Fruit fly (Drosophila melanogaster): ENCODE measurements around the gene Eig71Ec.

The Eig71Ec gene

DNA sequence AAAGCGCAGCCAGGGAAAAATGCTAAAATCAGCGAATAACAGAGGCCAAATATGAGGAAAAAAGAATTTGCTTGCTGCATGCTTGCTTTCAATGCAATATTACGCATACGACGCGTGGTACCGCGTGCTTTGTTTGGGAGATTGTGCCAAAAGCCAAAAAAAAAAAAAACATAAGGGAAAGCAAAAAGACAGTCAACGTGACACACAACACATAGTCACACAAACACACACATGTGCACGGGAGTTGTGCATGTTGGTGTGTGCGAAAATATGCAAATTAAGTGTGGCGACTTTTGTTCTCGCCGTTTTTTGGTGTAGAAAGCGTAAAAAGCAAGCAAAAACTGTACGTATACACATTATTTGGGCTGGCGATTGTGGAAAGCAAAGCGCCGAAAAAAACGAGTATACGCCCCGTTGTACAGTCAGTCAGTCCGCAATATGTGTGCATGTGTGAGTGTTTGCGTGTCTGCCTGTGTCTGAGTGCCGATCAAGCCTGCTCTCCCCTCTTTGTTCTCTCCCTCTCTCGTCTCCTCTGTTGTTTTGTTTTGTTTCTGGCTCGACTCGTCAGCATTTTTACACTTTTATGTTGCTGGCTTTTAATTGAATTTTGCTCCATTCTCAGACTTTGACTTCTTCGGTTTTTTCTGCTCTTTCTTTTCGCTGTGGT lies 27.0 kb downstream of the Eig71Ec start:
- TF ChIP-seq CG7101 (tag; optimal IDR thresholded peaks at IDR 0.05), result no peak
- TF ChIP-seq Clk (GFP tag; optimal IDR thresholded peaks at IDR 0.05), result no peak
- TF ChIP-seq tj (GFP tag; optimal IDR thresholded peaks at IDR 0.05), result peak; percentile 68
- no peak for TF ChIP-seq CG33017 (tag; optimal IDR thresholded peaks at IDR 0.05)
- TF ChIP-seq kay (GFP tag; ENCODE audit: borderline replicate concordance), result no peak
- TF ChIP-seq Crg-1 (GFP tag; optimal IDR thresholded peaks at IDR 0.05), result no peak
- no peak for TF ChIP-seq cic (GFP tag; optimal IDR thresholded peaks at IDR 0.05)

- TF ChIP-seq CG14711 (tag; optimal IDR thresholded peaks at IDR 0.05) (no peak), CG7045 (GFP tag; optimal IDR thresholded peaks at IDR 0.05) (no peak), CG12768 (GFP tag; optimal IDR thresholded peaks at IDR 0.05) (no peak), Crg-1 (GFP tag; optimal IDR thresholded peaks at IDR 0.05) (no peak), ovo (GFP tag; optimal IDR thresholded peaks at IDR 0.05) (no peak), bab1 (GFP tag; optimal IDR thresholded peaks at IDR 0.05) (no peak), Mnt (GFP tag; optimal IDR thresholded peaks at IDR 0.05) (no peak), CG11617 (GFP tag; optimal IDR thresholded peaks at IDR 0.05) (no peak), CG33017 (tag; optimal IDR thresholded peaks at IDR 0.05) (no peak), CG7101 (tag; optimal IDR thresholded peaks at IDR 0.05) (no peak)
These were observed 28.0 kb downstream of the Eig71Ec start for dm6 chr3L:15624097-15624496.

dm6 chr3L:15619626-15620247 lies 32.3 kb downstream of the Eig71Ec start, which contains the start of gene Phs:
TSS of gene Phs (plus strand) at chr3L:15619901.
- TF ChIP-seq tj (GFP tag; optimal IDR thresholded peaks at IDR 0.05) (peak; percentile 77), CG12768 (GFP tag; optimal IDR thresholded peaks at IDR 0.05) (peak; percentile 86), CG14711 (tag; optimal IDR thresholded peaks at IDR 0.05) (peak; percentile 69), CG33017 (tag; optimal IDR thresholded peaks at IDR 0.05) (peak; percentile 67), cic (GFP tag; optimal IDR thresholded peaks at IDR 0.05) (peak; percentile 53), CG11617 (GFP tag; optimal IDR thresholded peaks at IDR 0.05) (peak; percentile 52), bab1 (GFP tag; optimal IDR thresholded peaks at IDR 0.05) (peak; percentile 20), Crg-1 (GFP tag; optimal IDR thresholded peaks at IDR 0.05) (peak; percentile 97), pad (GFP tag; optimal IDR thresholded peaks at IDR 0.05) (peak; percentile 90), CG1620 (GFP tag; optimal IDR thresholded peaks at IDR 0.05) (peak; percentile 97), CG7045 (GFP tag; optimal IDR thresholded peaks at IDR 0.05) (peak; percentile 77), ovo (GFP tag; optimal IDR thresholded peaks at IDR 0.05) (peak; percentile 73), toe (GFP tag; optimal IDR thresholded peaks at IDR 0.05) (peak; percentile 82), cnc (optimal IDR thresholded peaks at IDR 0.05) (no peak), CG7101 (tag; optimal IDR thresholded peaks at IDR 0.05) (peak; percentile 85), Clk (GFP tag; optimal IDR thresholded peaks at IDR 0.05) (peak; percentile 82), Hr96 (GFP tag; optimal IDR thresholded peaks at IDR 0.05) (peak; percentile 84), Mnt (GFP tag; optimal IDR thresholded peaks at IDR 0.05) (peak; percentile 86), CG5204 (GFP tag; optimal IDR thresholded peaks at IDR 0.05) (peak; percentile 81), kay (GFP tag; ENCODE audit: borderline replicate concordance) (no peak)

- TF ChIP-seq CG1620 (GFP tag; optimal IDR thresholded peaks at IDR 0.05) (no peak), CG7101 (tag; optimal IDR thresholded peaks at IDR 0.05) (no peak), CG33017 (tag; optimal IDR thresholded peaks at IDR 0.05) (no peak), pad (GFP tag; optimal IDR thresholded peaks at IDR 0.05) (no peak), cic (GFP tag; optimal IDR thresholded peaks at IDR 0.05) (no peak), ovo (GFP tag; optimal IDR thresholded peaks at IDR 0.05) (no peak), Hr96 (GFP tag; optimal IDR thresholded peaks at IDR 0.05) (no peak), Crg-1 (GFP tag; optimal IDR thresholded peaks at IDR 0.05) (no peak)
These were observed 35.2 kb downstream of the Eig71Ec start for dm6 chr3L:15616900-15617299.

- no peak for TF ChIP-seq pad (GFP tag; optimal IDR thresholded peaks at IDR 0.05)
- no peak for TF ChIP-seq Crg-1 (GFP tag; optimal IDR thresholded peaks at IDR 0.05)
- no peak for TF ChIP-seq cic (GFP tag; optimal IDR thresholded peaks at IDR 0.05)
- TF ChIP-seq CG11617 (GFP tag; optimal IDR thresholded peaks at IDR 0.05), result no peak
- no peak for TF ChIP-seq toe (GFP tag; optimal IDR thresholded peaks at IDR 0.05)
- TF ChIP-seq cnc (optimal IDR thresholded peaks at IDR 0.05), result no peak
- no peak for TF ChIP-seq CG33017 (tag; optimal IDR thresholded peaks at IDR 0.05)
- TF ChIP-seq Mnt (GFP tag; optimal IDR thresholded peaks at IDR 0.05), result no peak
- no peak for TF ChIP-seq CG1620 (GFP tag; optimal IDR thresholded peaks at IDR 0.05)
- no peak for TF ChIP-seq Clk (GFP tag; optimal IDR thresholded peaks at IDR 0.05)
- TF ChIP-seq tj (GFP tag; optimal IDR thresholded peaks at IDR 0.05), result no peak
- TF ChIP-seq kay (GFP tag; ENCODE audit: borderline replicate concordance), result no peak
- TF ChIP-seq CG12768 (GFP tag; optimal IDR thresholded peaks at IDR 0.05), result no peak
- no peak for TF ChIP-seq CG7045 (GFP tag; optimal IDR thresholded peaks at IDR 0.05)
- TF ChIP-seq CG5204 (GFP tag; optimal IDR thresholded peaks at IDR 0.05), result no peak
- TF ChIP-seq Hr96 (GFP tag; optimal IDR thresholded peaks at IDR 0.05), result no peak
- TF ChIP-seq bab1 (GFP tag; optimal IDR thresholded peaks at IDR 0.05), result no peak
- no peak for TF ChIP-seq ovo (GFP tag; optimal IDR thresholded peaks at IDR 0.05)
- no peak for TF ChIP-seq CG7101 (tag; optimal IDR thresholded peaks at IDR 0.05)
These were observed 35.6 kb downstream of the Eig71Ec start for dm6 chr3L:15616490-15616889.

DNA sequence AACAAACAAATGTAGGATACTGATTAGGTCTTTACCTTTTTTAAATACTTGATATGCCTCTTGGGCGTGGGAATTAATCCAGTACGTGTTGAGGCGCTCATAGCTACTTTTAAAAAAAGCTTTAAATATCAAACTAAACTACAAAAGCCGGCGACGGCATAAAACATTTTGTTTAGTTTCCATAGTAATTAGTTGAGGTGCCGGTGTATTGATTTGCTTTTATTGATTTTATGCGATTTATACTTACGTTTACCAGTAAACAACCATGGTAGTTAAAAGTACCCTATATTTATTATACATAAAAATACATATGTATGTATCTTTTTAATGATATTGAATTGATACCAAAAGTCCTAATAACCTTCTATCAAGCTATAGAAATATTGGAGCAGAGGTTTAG lies 39.3 kb downstream of the Eig71Ec start, which contains the start of gene CG13449:
Gene CG13449 (minus strand): TSS at position 101 of the 400 bp plus-strand sequence.
- no peak for TF ChIP-seq kay (GFP tag; ENCODE audit: borderline replicate concordance)
- TF ChIP-seq bab1 (GFP tag; optimal IDR thresholded peaks at IDR 0.05), result no peak
- TF ChIP-seq CG12768 (GFP tag; optimal IDR thresholded peaks at IDR 0.05), result no peak
- no peak for TF ChIP-seq cic (GFP tag; optimal IDR thresholded peaks at IDR 0.05)
- TF ChIP-seq pad (GFP tag; optimal IDR thresholded peaks at IDR 0.05), result no peak
- no peak for TF ChIP-seq Crg-1 (GFP tag; optimal IDR thresholded peaks at IDR 0.05)
- TF ChIP-seq Mnt (GFP tag; optimal IDR thresholded peaks at IDR 0.05), result no peak
- TF ChIP-seq CG14711 (tag; optimal IDR thresholded peaks at IDR 0.05), result no peak
- TF ChIP-seq CG33017 (tag; optimal IDR thresholded peaks at IDR 0.05), result no peak
- no peak for TF ChIP-seq Hr96 (GFP tag; optimal IDR thresholded peaks at IDR 0.05)
- TF ChIP-seq CG7101 (tag; optimal IDR thresholded peaks at IDR 0.05), result no peak
- no peak for TF ChIP-seq CG11617 (GFP tag; optimal IDR thresholded peaks at IDR 0.05)
